Fruit fly (Drosophila melanogaster): ENCODE measurements around the gene CG13460.

The CG13460 gene

DNA sequence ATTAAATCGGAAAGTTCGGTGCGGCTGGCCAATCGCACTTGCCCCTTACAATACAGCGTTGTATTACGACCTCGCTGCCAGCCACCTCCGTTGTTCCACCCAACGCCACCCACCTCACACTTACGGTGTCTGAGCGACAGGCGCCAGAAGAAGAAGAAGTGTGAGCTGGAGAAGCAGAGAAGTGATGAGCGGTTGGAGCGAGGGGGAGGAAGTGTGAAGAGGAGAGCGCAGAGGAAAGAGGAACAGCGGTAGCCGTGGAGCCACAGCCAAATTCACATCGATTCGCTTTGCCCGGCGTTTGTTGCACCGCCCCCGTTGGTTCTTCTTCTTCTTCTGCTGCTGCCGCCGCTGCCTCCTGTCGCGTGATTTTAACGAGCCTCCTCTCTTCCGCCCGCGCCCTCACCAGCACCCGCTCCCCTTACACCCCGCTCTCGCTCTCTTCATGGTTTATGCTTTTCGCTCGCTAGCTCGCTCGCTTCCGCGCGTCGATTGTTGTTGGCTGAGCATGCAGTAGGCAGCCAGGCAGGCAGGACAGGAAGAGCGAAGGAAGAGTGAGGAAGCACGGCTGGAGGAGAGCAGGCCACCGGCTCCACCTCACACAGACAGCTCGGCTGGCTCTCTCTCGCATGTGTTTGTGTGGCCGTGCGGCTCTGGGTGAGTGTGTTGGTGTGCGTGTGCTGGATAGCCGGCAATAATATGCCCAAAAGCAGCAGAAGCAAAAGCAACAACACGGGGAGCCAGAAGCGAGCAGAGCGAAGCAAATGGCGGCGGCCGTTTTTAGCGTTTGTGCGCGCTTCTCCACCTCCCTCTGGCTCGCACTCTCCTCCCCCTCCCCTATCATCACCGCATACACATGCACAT lies 42.7 kb upstream of the CG13460 start (continued):
- TF ChIP-seq pzg (GFP tag; optimal IDR thresholded peaks at IDR 0.05), result no peak
- no peak for TF ChIP-seq E2f1 (GFP tag; IDR thresholded peaks at IDR 0.05)
- TF ChIP-seq TFAM (GFP tag; optimal IDR thresholded peaks at IDR 0.05), result no peak
- no peak for TF ChIP-seq Hsf (GFP tag; optimal IDR thresholded peaks at IDR 0.05)
- TF ChIP-seq onecut (GFP tag; IDR thresholded peaks at IDR 0.05), result peak; percentile 36; the same call in 1 of the 2 replicates
- TF ChIP-seq CG18764 (GFP tag; optimal IDR thresholded peaks at IDR 0.05), result no peak
- no peak for TF ChIP-seq CG10979 (tag; optimal IDR thresholded peaks at IDR 0.05)
- no peak for TF ChIP-seq Stat92E (GFP tag; optimal IDR thresholded peaks at IDR 0.05)
- no peak; the same call in 1 of the 2 replicates for TF ChIP-seq sna (GFP tag; IDR thresholded peaks at IDR 0.05; ENCODE audit: partially characterized antibody)
- TF ChIP-seq CG8281 (tag; optimal IDR thresholded peaks at IDR 0.05), result no peak
- TF ChIP-seq bbx (GFP tag; IDR thresholded peaks at IDR 0.05; ENCODE audit: partially characterized antibody), result peak; percentile 13; the same call in 1 of the 2 replicates
- no peak for TF ChIP-seq CG6683 (GFP tag; optimal IDR thresholded peaks at IDR 0.05)
- peak; percentile 26 for TF ChIP-seq yki (optimal IDR thresholded peaks at IDR 0.05)
- no peak for TF ChIP-seq Sox102F (GFP tag; optimal IDR thresholded peaks at IDR 0.05)
- TF ChIP-seq HLH4C (GFP tag; IDR thresholded peaks at IDR 0.05; ENCODE audit: partially characterized antibody), result no peak
- TF ChIP-seq Mes4 (GFP tag; optimal IDR thresholded peaks at IDR 0.05), result no peak
- TF ChIP-seq nom (GFP tag; optimal IDR thresholded peaks at IDR 0.05), result peak; percentile 7
- TF ChIP-seq CG1792 (GFP tag; optimal IDR thresholded peaks at IDR 0.05), result no peak
- TF ChIP-seq CG14667 (GFP tag; IDR thresholded peaks at IDR 0.05), result no peak
- TF ChIP-seq CG18476 (GFP tag; optimal IDR thresholded peaks at IDR 0.05), result no peak
- no peak for TF ChIP-seq CG9727 (GFP tag; optimal IDR thresholded peaks at IDR 0.05)
- peak; percentile 93 for TF ChIP-seq Med (GFP tag)
- TF ChIP-seq sens (GFP tag), result no peak
- no peak for TF ChIP-seq CG3407 (GFP tag; optimal IDR thresholded peaks at IDR 0.05)
- TF ChIP-seq gsb (GFP tag; IDR thresholded peaks at IDR 0.05), result no peak
- no peak for TF ChIP-seq zfh1 (GFP tag; IDR thresholded peaks at IDR 0.05)
- no peak for TF ChIP-seq pum (GFP tag; optimal IDR thresholded peaks at IDR 0.05)
- TF ChIP-seq CG42726 (GFP tag; IDR thresholded peaks at IDR 0.05; ENCODE audit: partially characterized antibody), result 0 out of 2 replicates have a peak, but pooled peaks have one; percentile 14
- TF ChIP-seq nerfin-2 (GFP tag; IDR thresholded peaks at IDR 0.05; ENCODE audit: partially characterized antibody), result no peak
- TF ChIP-seq Atf6 (GFP tag; IDR thresholded peaks at IDR 0.05), result no peak
- TF ChIP-seq Dll (GFP tag; IDR thresholded peaks at IDR 0.05; ENCODE audit: partially characterized antibody), result 0 out of 4 replicates have a peak, but pooled peaks have one; percentile 48
- no peak for TF ChIP-seq HLH3B (GFP tag; IDR thresholded peaks at IDR 0.05)
- TF ChIP-seq ranshi (GFP tag; IDR thresholded peaks at IDR 0.05), result peak; percentile 16; the same call in 1 of the 2 replicates
- no peak for TF ChIP-seq luna (GFP tag; optimal IDR thresholded peaks at IDR 0.05)
- TF ChIP-seq sens-2 (GFP tag; IDR thresholded peaks at IDR 0.05), result peak; percentile 43; the same call in 1 of the 2 replicates
- TF ChIP-seq CG2712 (tag; optimal IDR thresholded peaks at IDR 0.05), result no peak
- TF ChIP-seq CG4328 (GFP tag; optimal IDR thresholded peaks at IDR 0.05), result no peak
- TF ChIP-seq CG8478 (optimal IDR thresholded peaks at IDR 0.05), result peak; percentile 87
- no peak for TF ChIP-seq pfk (GFP tag; optimal IDR thresholded peaks at IDR 0.05)
- no peak for TF ChIP-seq dpn (GFP tag; optimal IDR thresholded peaks at IDR 0.05)
- no peak for TF ChIP-seq gsb-n (tag; optimal IDR thresholded peaks at IDR 0.05)
- no peak for TF ChIP-seq CG2129 (GFP tag; IDR thresholded peaks at IDR 0.05; ENCODE audit: partially characterized antibody)
- no peak for TF ChIP-seq Side (GFP tag; optimal IDR thresholded peaks at IDR 0.05)
- TF ChIP-seq danr (GFP tag; IDR thresholded peaks at IDR 0.05), result no peak
- TF ChIP-seq chm (GFP tag; IDR thresholded peaks at IDR 0.05), result 0 out of 2 replicates have a peak, but pooled peaks have one; percentile 46
- TF ChIP-seq CG14860 (GFP tag; IDR thresholded peaks at IDR 0.05; ENCODE audit: partially characterized antibody), result no peak
- no peak for TF ChIP-seq ro (GFP tag; IDR thresholded peaks at IDR 0.05)
- no peak for TF ChIP-seq CG32532 (GFP tag; IDR thresholded peaks at IDR 0.05)
- TF ChIP-seq CG8924 (tag; optimal IDR thresholded peaks at IDR 0.05), result no peak
